Fruit fly (Drosophila melanogaster) whole organism, embryonic: ENCODE data around the gene Bem46.

Experiments used
- Bgb ChIP-seq: fragments of 200-800 bp; sonication (Bioruptor generic); IDR thresholded peaks from 2 replicates; pipeline ENCODE4 v1.3.6; 2022; ENCODE audit warnings: missing biosample characterization, missing genetic modification characterization; ENCODE audit not compliant: partially characterized antibody
- CG11247 ChIP-seq: fragments of 200-800 bp; sonication (Bioruptor generic); IDR thresholded peaks from 2 replicates; pipeline ENCODE4 v1.3.6; 2022; ENCODE audit warnings: missing biosample characterization, missing genetic modification characterization
- CG11560 ChIP-seq: fragments of 200-800 bp; sonication (Bioruptor generic); IDR thresholded peaks from 3 replicates; pipeline ENCODE4 v1.3.6; 2022; ENCODE audit warnings: missing biosample characterization, missing genetic modification characterization
- CG13287 ChIP-seq: fragments of 200-800 bp; sonication (Bioruptor generic); IDR thresholded peaks from 2 replicates; pipeline ENCODE4 v1.3.6; 2022; ENCODE audit warnings: missing biosample characterization, missing genetic modification characterization; ENCODE audit not compliant: partially characterized antibody
- CG13296 ChIP-seq: fragments of 200-800 bp; sonication (Bioruptor generic); optimal IDR thresholded peaks from 3 replicates; lab custom pipeline; 2018; ENCODE audit warnings: missing biosample characterization, mild to moderate bottlenecking, missing genetic modification characterization
- CG14860 ChIP-seq: fragments of 200-800 bp; sonication (Bioruptor generic); IDR thresholded peaks from 3 replicates; pipeline ENCODE4 v1.3.6; 2022; ENCODE audit warnings: missing biosample characterization, missing genetic modification characterization; ENCODE audit not compliant: partially characterized antibody
- CG16779 ChIP-seq: fragments of 200-800 bp; sonication (Bioruptor generic); IDR thresholded peaks from 2 replicates; pipeline ENCODE4 v1.3.6; 2022; ENCODE audit warnings: missing biosample characterization, missing genetic modification characterization
- CG17829 ChIP-seq: fragments of 200-800 bp; optimal IDR thresholded peaks from 2 replicates; lab custom pipeline; 2019; ENCODE audit warnings: missing biosample characterization, mild to moderate bottlenecking, missing genetic modification characterization, moderate library complexity
- CG18262 ChIP-seq: fragments of 200-800 bp; optimal IDR thresholded peaks from 3 replicates; lab custom pipeline; 2019; ENCODE audit warnings: missing biosample characterization, mild to moderate bottlenecking, missing genetic modification characterization, moderate library complexity
- CG2129 ChIP-seq: fragments of 200-800 bp; sonication (Bioruptor generic); IDR thresholded peaks from 2 replicates; pipeline ENCODE4 v1.3.6; 2022; ENCODE audit warnings: missing biosample characterization, missing genetic modification characterization; ENCODE audit not compliant: partially characterized antibody
- CG31365 ChIP-seq: fragments of 200-800 bp; sonication (Bioruptor generic); optimal IDR thresholded peaks from 2 replicates; lab custom pipeline; 2018; ENCODE audit warnings: missing biosample characterization, mild to moderate bottlenecking, missing genetic modification characterization
- CG33213 ChIP-seq: fragments of 200-800 bp; sonication (Bioruptor generic); optimal IDR thresholded peaks from 3 replicates; lab custom pipeline; 2016; ENCODE audit warnings: missing biosample characterization, missing genetic modification characterization
- CG33557 ChIP-seq: fragments of 200-800 bp; sonication (Bioruptor generic); optimal IDR thresholded peaks from 2 replicates; lab custom pipeline; 2019; ENCODE audit warnings: missing biosample characterization, mild to moderate bottlenecking, missing genetic modification characterization, moderate library complexity
- CG3995 ChIP-seq: fragments of 200-800 bp; sonication (Bioruptor generic); optimal IDR thresholded peaks from 3 replicates; lab custom pipeline; 2016; ENCODE audit warnings: missing biosample characterization, missing genetic modification characterization
- CG5180 ChIP-seq: fragments of 200-800 bp; sonication (Bioruptor generic); optimal IDR thresholded peaks from 3 replicates; lab custom pipeline; 2017; ENCODE audit warnings: missing biosample characterization, missing genetic modification characterization, mild to moderate bottlenecking, moderate library complexity, missing genetic modification reagents
- CG7928 ChIP-seq: fragments of 200-800 bp; sonication (Bioruptor generic); optimal IDR thresholded peaks from 2 replicates; lab custom pipeline; 2017; ENCODE audit warnings: missing biosample characterization, mild to moderate bottlenecking, missing genetic modification characterization
- CG7987 ChIP-seq: fragments of 200-800 bp; sonication (Bioruptor generic); optimal IDR thresholded peaks from 2 replicates; lab custom pipeline; 2018; ENCODE audit warnings: missing biosample characterization, mild to moderate bottlenecking, missing genetic modification characterization, moderate library complexity
- CG8281 ChIP-seq: fragments of 200-800 bp; sonication (Bioruptor generic); optimal IDR thresholded peaks from 2 replicates; lab custom pipeline; 2018; ENCODE audit warnings: missing biosample characterization, mild to moderate bottlenecking, missing genetic modification characterization, moderate library complexity
- CG8290 ChIP-seq, 3 experiments: fragments of 200-800 bp; sonication (Bioruptor generic); optimal IDR thresholded peaks; 2 replicates each; lab custom pipeline; 2016 to 2019; ENCODE audit warnings: missing biosample characterization in 3 of 3, missing genetic modification characterization in 3 of 3, mild to moderate bottlenecking in 2 of 3, moderate library complexity in 1 of 3
- CG9876 ChIP-seq: fragments of 200-800 bp; sonication (Bioruptor generic); optimal IDR thresholded peaks from 2 replicates; lab custom pipeline; 2016; ENCODE audit warnings: missing biosample characterization, missing genetic modification characterization
- CHES-1-like ChIP-seq: fragments of 200-800 bp; sonication (Bioruptor generic); optimal IDR thresholded peaks from 2 replicates; lab custom pipeline; 2016; ENCODE audit warnings: missing biosample characterization, missing genetic modification characterization
- Chrac-16 ChIP-seq: fragments of 200-800 bp; sonication (Bioruptor generic); optimal IDR thresholded peaks from 3 replicates; lab custom pipeline; 2016; ENCODE audit warnings: missing biosample characterization, missing genetic modification characterization
- Dad ChIP-seq: fragments of 200-800 bp; sonication (Bioruptor generic); optimal IDR thresholded peaks from 3 replicates; lab custom pipeline; 2016; ENCODE audit warnings: missing biosample characterization, missing genetic modification characterization
- Dll ChIP-seq: fragments of 200-800 bp; sonication (Bioruptor generic); IDR thresholded peaks from 4 replicates; pipeline ENCODE4 v1.3.6; 2022; ENCODE audit warnings: missing biosample characterization, missing genetic modification characterization; ENCODE audit not compliant: partially characterized antibody
- Doc3 ChIP-seq: fragments of 200-800 bp; sonication (Bioruptor generic); IDR thresholded peaks from 3 replicates; pipeline ENCODE4 v1.3.6; 2022; ENCODE audit warnings: missing biosample characterization, missing genetic modification characterization; ENCODE audit not compliant: partially characterized antibody
- Dp ChIP-seq: fragments of 200-800 bp; sonication (Bioruptor generic); optimal IDR thresholded peaks from 2 replicates; lab custom pipeline; 2018; ENCODE audit warnings: missing biosample characterization, mild to moderate bottlenecking, missing genetic modification characterization, moderate library complexity
- Dref ChIP-seq: fragments of 200-800 bp; sonication (Bioruptor generic); IDR thresholded peaks from 2 replicates; pipeline ENCODE4 v1.3.6; 2022; ENCODE audit warnings: missing biosample characterization, missing genetic modification characterization
- E2f2 ChIP-seq: fragments of 200-800 bp; sonication (Bioruptor generic); IDR thresholded peaks from 2 replicates; pipeline ENCODE4 v1.3.6; 2022; ENCODE audit warnings: missing biosample characterization, missing genetic modification characterization
- H2.0 ChIP-seq: fragments of 200-800 bp; sonication (Bioruptor generic); IDR thresholded peaks from 2 replicates; pipeline ENCODE4 v1.3.6; 2022; ENCODE audit warnings: missing biosample characterization, missing genetic modification characterization
- MESR4 ChIP-seq: fragments of 200-800 bp; sonication (Bioruptor generic); optimal IDR thresholded peaks from 2 replicates; lab custom pipeline; 2018; ENCODE audit warnings: missing biosample characterization, mild to moderate bottlenecking, missing genetic modification characterization, moderate library complexity
- MTF-1 ChIP-seq: fragments of 200-800 bp; sonication (Bioruptor generic); optimal IDR thresholded peaks from 2 replicates; lab custom pipeline; 2018; ENCODE audit warnings: missing biosample characterization, mild to moderate bottlenecking, missing genetic modification characterization, borderline replicate concordance
- Pdp1 ChIP-seq, 2 experiments: fragments of 200-800 bp; sonication (Bioruptor generic); optimal IDR thresholded peaks; 3 replicates each; lab custom pipeline; 2016; ENCODE audit warnings: missing biosample characterization in 2 of 2, missing genetic modification characterization in 2 of 2, mild to moderate bottlenecking in 1 of 2, moderate library complexity in 1 of 2
- Scr ChIP-seq: fragments of 200-800 bp; sonication (Bioruptor generic); IDR thresholded peaks from 2 replicates; pipeline ENCODE4 v1.3.6; 2022; ENCODE audit warnings: missing biosample characterization, missing genetic modification characterization; ENCODE audit not compliant: partially characterized antibody
- Sin3A ChIP-seq: fragments of >200 bp; optimal IDR thresholded peaks from 2 replicates; lab custom pipeline; 2018
- Sry-δ ChIP-seq: fragments of 200-800 bp; sonication (Bioruptor generic); optimal IDR thresholded peaks from 2 replicates; lab custom pipeline; 2016; ENCODE audit warnings: missing biosample characterization, missing genetic modification characterization
- YL-1 ChIP-seq: fragments of 200-800 bp; sonication (Bioruptor generic); optimal IDR thresholded peaks from 3 replicates; lab custom pipeline; 2017; ENCODE audit warnings: missing biosample characterization, mild to moderate bottlenecking, missing genetic modification characterization
- corto ChIP-seq: fragments of 200-800 bp; sonication (Bioruptor generic); optimal IDR thresholded peaks from 2 replicates; lab custom pipeline; 2016; ENCODE audit warnings: missing biosample characterization, mild to moderate bottlenecking, missing genetic modification characterization, moderate library complexity
- da ChIP-seq: fragments of 200-800 bp; sonication (Bioruptor generic); optimal IDR thresholded peaks from 2 replicates; lab custom pipeline; 2016; ENCODE audit warnings: missing biosample characterization, missing genetic modification characterization
- dm ChIP-seq: fragments of 200-800 bp; sonication (Bioruptor generic); optimal IDR thresholded peaks from 3 replicates; lab custom pipeline; 2016; ENCODE audit warnings: missing biosample characterization, missing genetic modification characterization
- emc ChIP-seq: fragments of 200-800 bp; sonication (Bioruptor generic); optimal IDR thresholded peaks from 2 replicates; lab custom pipeline; 2016; ENCODE audit warnings: missing biosample characterization, missing genetic modification characterization
- fru ChIP-seq: fragments of >200 bp; optimal IDR thresholded peaks from 2 replicates; lab custom pipeline; 2017
- ham ChIP-seq: fragments of 200-800 bp; sonication (Bioruptor generic); IDR thresholded peaks from 2 replicates; pipeline ENCODE4 v1.3.6; 2022; ENCODE audit warnings: missing biosample characterization, missing genetic modification characterization
- kah ChIP-seq: fragments of 200-800 bp; sonication (Bioruptor generic); optimal IDR thresholded peaks from 2 replicates; lab custom pipeline; 2018; ENCODE audit warnings: missing biosample characterization, mild to moderate bottlenecking, missing genetic modification characterization
- otp ChIP-seq: fragments of 200-800 bp; sonication (Bioruptor generic); IDR thresholded peaks from 3 replicates; pipeline ENCODE4, ENCODE4 v1.3.6; 2022; ENCODE audit warnings: missing biosample characterization, missing genetic modification characterization
- pita ChIP-seq: fragments of 200-800 bp; sonication (Bioruptor generic); optimal IDR thresholded peaks from 2 replicates; lab custom pipeline; 2017; ENCODE audit warnings: missing biosample characterization, mild to moderate bottlenecking, missing genetic modification characterization
- pzg ChIP-seq: fragments of 200-800 bp; sonication (Bioruptor generic); optimal IDR thresholded peaks from 3 replicates; lab custom pipeline; 2018; ENCODE audit warnings: missing biosample characterization, mild to moderate bottlenecking, missing genetic modification characterization, moderate library complexity
- ssp ChIP-seq: fragments of 200-800 bp; sonication (Bioruptor generic); IDR thresholded peaks from 2 replicates; pipeline ENCODE4 v1.3.6; 2022; ENCODE audit warnings: missing biosample characterization, missing genetic modification characterization
- tna ChIP-seq: fragments of 200-800 bp; sonication (Bioruptor generic); IDR thresholded peaks from 2 replicates; pipeline ENCODE4 v1.3.6; 2022; ENCODE audit warnings: missing biosample characterization, missing genetic modification characterization; ENCODE audit not compliant: partially characterized antibody
- trem ChIP-seq: fragments of 200-800 bp; optimal IDR thresholded peaks from 3 replicates; lab custom pipeline; 2019; ENCODE audit warnings: missing biosample characterization, mild to moderate bottlenecking, missing genetic modification characterization, moderate library complexity
- wdn ChIP-seq: fragments of 200-800 bp; sonication (Bioruptor generic); IDR thresholded peaks from 2 replicates; pipeline ENCODE4 v1.3.6; 2022; ENCODE audit warnings: missing biosample characterization, missing genetic modification characterization
- z ChIP-seq: fragments of 200-800 bp; sonication (Bioruptor generic); IDR thresholded peaks from 3 replicates; pipeline ENCODE4 v1.3.6; 2022; ENCODE audit warnings: missing biosample characterization, missing genetic modification characterization

Gene Bem46

DNA sequence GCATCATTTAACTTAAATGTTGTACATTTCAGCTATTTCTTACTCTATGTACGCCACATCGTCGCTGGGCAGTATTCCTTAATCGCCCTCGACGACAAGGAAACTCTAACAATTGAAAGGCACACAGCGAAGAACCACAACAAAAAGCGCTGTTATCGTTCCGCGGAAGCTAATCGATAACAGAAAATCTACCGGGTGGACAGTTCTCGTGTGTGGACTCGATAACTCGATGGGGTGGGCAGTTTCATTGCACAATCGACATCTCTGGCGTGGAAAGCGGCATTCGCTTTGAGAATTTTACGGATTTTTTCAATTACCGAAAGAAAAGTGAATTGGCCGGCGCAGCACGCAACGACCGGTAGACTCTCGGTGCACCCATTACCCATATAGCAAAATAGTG is 35.1 kb downstream of the Bem46 start, which contains the start of the genes alpha4GT1 and Prp40 (continued):
- TF ChIP-seq CG33213 (GFP tag; lab: Kevin White, UChicago) (no peak), CG17829 (tag; lab: Kevin White, UChicago) (no peak), Chrac-16 (GFP tag; lab: Kevin White, UChicago) (no peak), CG9876 (GFP tag; lab: Kevin White, UChicago) (no peak), CG7987 (no peak), otp (GFP tag; lab: Robert Waterston, UW) (no peak), dm (peak; percentile 61), CG2129 (GFP tag; lab: Robert Waterston, UW) (0 out of 2 replicates have a peak, but pooled peaks have one; percentile 16), CG3995 (peak; percentile 39), CHES-1-like (GFP tag; lab: Kevin White, UChicago) (peak; percentile 30), wdn (GFP tag; lab: Robert Waterston, UW) (no peak), Dp (GFP tag; lab: Kevin White, UChicago) (peak; percentile 53), trem (tag; lab: Kevin White, UChicago) (peak; percentile 99), Sry-δ (GFP tag; lab: Kevin White, UChicago) (peak; percentile 78), CG16779 (GFP tag; lab: Robert Waterston, UW) (no peak), CG11247 (no peak), emc (GFP tag; lab: Kevin White, UChicago) (no peak), CG13296 (no peak), MTF-1 (GFP tag; lab: Kevin White, UChicago) (no peak), ham (no peak), CG5180 (GFP tag; lab: Kevin White, UChicago) (no peak), pzg (GFP tag; lab: Kevin White, UChicago) (peak; percentile 81), z (GFP tag; lab: Robert Waterston, UW) (no peak), Sin3A (lab: Kevin White, UChicago) (peak; percentile 45), CG11560 (tag; lab: Robert Waterston, UW) (peak; percentile 86), Dll (peak; percentile 79), CG18262 (tag; lab: Kevin White, UChicago) (no peak), Scr (GFP tag; lab: Robert Waterston, UW) (peak; percentile 73), H2.0 (GFP tag; lab: Robert Waterston, UW) (no peak), tna (GFP tag; lab: Robert Waterston, UW) (peak; percentile 91), Dref (peak; percentile 99), CG8281 (tag; lab: Kevin White, UChicago) (no peak), YL-1 (peak; percentile 62), CG33557 (GFP tag; lab: Kevin White, UChicago) (no peak), Pdp1 (GFP tag; optimal IDR thresholded peaks at IDR 0.05; lab: Kevin White, UChicago) (no peak), CG31365 (tag; lab: Kevin White, UChicago) (no peak), CG8290 (GFP tag; optimal IDR thresholded peaks at IDR 0.05; lab: Kevin White, UChicago) (no peak), CG8290 (tag; optimal IDR thresholded peaks at IDR 0.05; lab: Kevin White, UChicago) (no peak), CG13287 (GFP tag; lab: Robert Waterston, UW) (peak; percentile 87), kah (GFP tag; lab: Kevin White, UChicago) (no peak), MESR4 (peak; percentile 77), CG7928 (GFP tag; lab: Kevin White, UChicago) (no peak), Bgb (GFP tag; lab: Robert Waterston, UW) (peak; percentile 91), CG14860 (peak; percentile 80), pita (no peak), corto (no peak), E2f2 (peak; percentile 67), da (GFP tag; lab: Kevin White, UChicago) (no peak), Dad (GFP tag; lab: Kevin White, UChicago) (no peak), Doc3 (GFP tag; lab: Robert Waterston, UW) (peak; percentile 64; the same call in 2 of the 3 replicates), fru (lab: Kevin White, UChicago) (no peak), ssp (GFP tag; lab: Robert Waterston, UW) (no peak)
